Worm (Caenorhabditis elegans) whole organism, L2 larva: ENCODE measurements around the gene ttr-32.

Source experiments
- elt-3 ChIP-seq: sonication (generic microtip); optimal IDR thresholded peaks from 2 replicates; lab custom pipeline; 2017; ENCODE audit warnings: missing biosample characterization, missing genetic modification characterization
- gmeb-1 ChIP-seq: fragments of 150-350 bp; optimal IDR thresholded peaks from 2 replicates; lab custom pipeline; 2014; ENCODE audit warnings: missing biosample characterization, missing genetic modification characterization
- snpc-4 ChIP-seq: fragments of 150-350 bp; optimal IDR thresholded peaks from 2 replicates; lab custom pipeline; 2014; ENCODE audit warnings: missing biosample characterization, missing genetic modification characterization

DNA sequence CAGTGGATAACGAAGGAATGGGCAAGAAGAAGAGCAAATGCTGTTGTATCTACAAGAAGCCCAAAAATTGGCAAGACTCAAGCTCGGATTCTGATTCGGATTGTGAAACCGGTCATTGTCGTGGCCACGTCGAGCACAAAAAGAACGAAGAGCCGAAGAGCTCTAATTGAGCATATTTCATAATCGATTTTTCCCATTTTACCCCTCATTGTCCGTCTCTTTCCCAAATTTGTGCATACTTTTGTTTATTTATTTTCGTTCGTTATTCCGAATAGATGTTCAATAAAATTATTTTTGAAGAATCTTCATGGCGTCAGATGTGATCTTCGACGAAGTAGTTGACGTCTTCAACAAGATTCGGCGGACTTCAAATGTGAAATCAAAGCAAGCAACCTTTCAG, 45.0 kb upstream of the ttr-32 start, which contains the start of gene lig-4:
- no peak for TF ChIP-seq snpc-4 (tag; lab: Kevin White, UChicago)
- no peak for TF ChIP-seq gmeb-1 (tag; lab: Kevin White, UChicago)
- TF ChIP-seq elt-3, result no peak
